Worm (Caenorhabditis elegans) whole organism, young adult: Measurements from ENCODE around the gene C13F10.6.
A peak's percentile ranks its signal among the peaks of the same experiment; 100 is the strongest.

Experiments used
- B0336.3 ChIP-seq: fragments of 200-800 bp; sonication (Bioruptor generic); IDR thresholded peaks from 2 replicates; pipeline ENCODE4 v1.3.6; 2022; ENCODE audit warnings: missing genetic modification characterization, missing compliant biosample characterization
- C06A6.2 ChIP-seq: fragments of 200-800 bp; sonication (Bioruptor generic); conservative IDR thresholded peaks from 2 replicates; pipeline ENCODE4 v1.3.6; 2022; ENCODE audit warnings: missing genetic modification characterization, missing compliant biosample characterization
- F10E7.11 ChIP-seq: sonication (generic microtip); optimal IDR thresholded peaks from 2 replicates; lab custom pipeline; 2017; ENCODE audit warnings: mild to moderate bottlenecking, missing genetic modification characterization, moderate library complexity, missing compliant biosample characterization
- F52B5.7 ChIP-seq: sonication (generic microtip); optimal IDR thresholded peaks from 2 replicates; lab custom pipeline; 2016; ENCODE audit warnings: mild to moderate bottlenecking, missing genetic modification characterization, missing compliant biosample characterization
- F55B11.4 ChIP-seq: sonication (generic microtip); optimal IDR thresholded peaks from 2 replicates; lab custom pipeline; 2016; ENCODE audit warnings: missing compliant biosample characterization, missing genetic modification characterization, borderline replicate concordance; ENCODE audit not compliant: insufficient read depth
- K11D2.4 ChIP-seq: fragments of 200-800 bp; sonication (Bioruptor generic); IDR thresholded peaks from 2 replicates; pipeline ENCODE4 v1.3.6; 2022; ENCODE audit warnings: missing genetic modification reagents, missing genetic modification characterization, missing compliant biosample characterization
- T07F8.4 ChIP-seq: sonication (generic microtip); optimal IDR thresholded peaks from 2 replicates; lab custom pipeline; 2016; ENCODE audit warnings: mild to moderate bottlenecking, missing genetic modification characterization, moderate library complexity, missing compliant biosample characterization
- T26A5.8 ChIP-seq: sonication (generic microtip); optimal IDR thresholded peaks from 2 replicates; lab custom pipeline; 2016; ENCODE audit warnings: missing genetic modification characterization, missing compliant biosample characterization
- Y56A3A.18 ChIP-seq: fragments of 200-800 bp; sonication (Bioruptor generic); IDR thresholded peaks from 2 replicates; pipeline ENCODE4 v1.3.6; 2022; ENCODE audit warnings: missing genetic modification reagents, missing genetic modification characterization, missing compliant biosample characterization
- attf-3 ChIP-seq: fragments of 200-800 bp; sonication (Bioruptor generic); conservative IDR thresholded peaks from 2 replicates; pipeline ENCODE4 v1.3.6; 2022; ENCODE audit warnings: missing genetic modification reagents, missing genetic modification characterization, missing compliant biosample characterization
- attf-5 ChIP-seq: fragments of 200-800 bp; sonication (Bioruptor generic); optimal IDR thresholded peaks from 2 replicates; lab custom pipeline; 2018; ENCODE audit warnings: mild to moderate bottlenecking, missing genetic modification characterization, missing compliant biosample characterization
- attf-6 ChIP-seq: fragments of 200-800 bp; sonication (Bioruptor generic); IDR thresholded peaks from 2 replicates; pipeline ENCODE4 v1.3.6; 2022; ENCODE audit warnings: missing genetic modification reagents, missing genetic modification characterization, missing compliant biosample characterization
- bed-2 ChIP-seq: fragments of 200-800 bp; sonication (Bioruptor generic); IDR thresholded peaks from 2 replicates; pipeline ENCODE4 v1.3.6; 2022; ENCODE audit warnings: missing genetic modification reagents, missing genetic modification characterization, missing compliant biosample characterization
- cebp-1 ChIP-seq, 2 experiments: fragments of 200-800 bp in 1 of 2; sonication (Bioruptor generic) in 1 of 2; sonication (generic microtip) in 1 of 2; IDR thresholded peaks in 1 of 2; optimal IDR thresholded peaks in 1 of 2; 2 replicates each; pipeline versions ENCODE4 v1.3.6 to Lab custom; 2017 to 2022; ENCODE audit warnings: missing compliant biosample characterization in 2 of 2, missing genetic modification characterization in 2 of 2, mild to moderate bottlenecking in 1 of 2, missing genetic modification reagents in 1 of 2, moderate library complexity in 1 of 2
- ceh-27 ChIP-seq: fragments of 200-800 bp; sonication (Bioruptor generic); optimal IDR thresholded peaks from 2 replicates; lab custom pipeline; 2018; ENCODE audit warnings: mild to moderate bottlenecking, missing genetic modification characterization, moderate library complexity, missing compliant biosample characterization
- ceh-58 ChIP-seq: fragments of 200-800 bp; sonication (Bioruptor generic); IDR thresholded peaks from 2 replicates; pipeline ENCODE4 v1.3.6; 2022; ENCODE audit warnings: missing genetic modification characterization, missing compliant biosample characterization
- die-1 ChIP-seq: sonication (generic microtip); optimal IDR thresholded peaks from 2 replicates; lab custom pipeline; 2016; ENCODE audit warnings: missing genotype, mild to moderate bottlenecking, missing genetic modification characterization, missing compliant biosample characterization
- egl-44 ChIP-seq: fragments of 200-800 bp; sonication (Bioruptor generic); IDR thresholded peaks from 2 replicates; pipeline ENCODE4 v1.3.6; 2022; ENCODE audit warnings: missing genetic modification reagents, missing genetic modification characterization, missing compliant biosample characterization
- hmg-20 ChIP-seq: fragments of 200-800 bp; sonication (Bioruptor generic); IDR thresholded peaks from 2 replicates; pipeline ENCODE4 v1.3.6; 2022; ENCODE audit warnings: missing genetic modification reagents, missing genetic modification characterization, missing compliant biosample characterization
- hsf-1 ChIP-seq: fragments of 200-800 bp; sonication (Bioruptor generic); IDR thresholded peaks from 2 replicates; pipeline ENCODE4 v1.3.6; 2022; ENCODE audit warnings: missing genetic modification reagents, missing genetic modification characterization, missing compliant biosample characterization
- lir-1 ChIP-seq: fragments of 200-800 bp; sonication (Bioruptor generic); conservative IDR thresholded peaks from 2 replicates; pipeline ENCODE4 v1.3.6; 2022; ENCODE audit warnings: missing genetic modification reagents, missing genetic modification characterization, missing compliant biosample characterization
- lsy-27 ChIP-seq: sonication (generic microtip); optimal IDR thresholded peaks from 2 replicates; lab custom pipeline; 2017; ENCODE audit warnings: missing genetic modification characterization, mild to moderate bottlenecking, missing compliant biosample characterization, antibody characterized with exemption, missing genotype, borderline replicate concordance; ENCODE audit not compliant: insufficient read depth
- madf-3 ChIP-seq: fragments of 200-800 bp; sonication (Bioruptor generic); IDR thresholded peaks from 2 replicates; pipeline ENCODE4 v1.3.6; 2022; ENCODE audit warnings: missing genetic modification reagents, missing genetic modification characterization, missing compliant biosample characterization
- madf-6 ChIP-seq: fragments of 200-800 bp; sonication (Bioruptor generic); IDR thresholded peaks from 2 replicates; pipeline ENCODE4 v1.3.6; 2022; ENCODE audit warnings: missing genetic modification reagents, missing genetic modification characterization, missing compliant biosample characterization
- madf-8 ChIP-seq: fragments of 200-800 bp; sonication (Bioruptor generic); conservative IDR thresholded peaks from 2 replicates; pipeline ENCODE4 v1.3.6; 2022; ENCODE audit warnings: missing genetic modification reagents, missing genetic modification characterization, missing compliant biosample characterization
- mcd-1 ChIP-seq: fragments of 200-800 bp; sonication (Bioruptor generic); IDR thresholded peaks from 2 replicates; pipeline ENCODE4 v1.3.6; 2022; ENCODE audit warnings: missing genetic modification reagents, missing genetic modification characterization, missing compliant biosample characterization
- mel-28 ChIP-seq: sonication (generic microtip); optimal IDR thresholded peaks from 2 replicates; lab custom pipeline; 2016; ENCODE audit warnings: borderline replicate concordance, mild to moderate bottlenecking, missing genetic modification characterization, missing compliant biosample characterization
- nfyb-1 ChIP-seq: fragments of 200-800 bp; sonication (Bioruptor generic); IDR thresholded peaks from 2 replicates; pipeline ENCODE4 v1.3.6; 2022; ENCODE audit warnings: missing genetic modification reagents, missing genetic modification characterization, missing compliant biosample characterization
- nhr-80 ChIP-seq: sonication (generic microtip); optimal IDR thresholded peaks from 2 replicates; lab custom pipeline; 2016; ENCODE audit warnings: missing genetic modification characterization, missing compliant biosample characterization
- rcor-1 ChIP-seq: fragments of 200-800 bp; sonication (Bioruptor generic); IDR thresholded peaks from 2 replicates; pipeline ENCODE4 v1.3.6; 2022; ENCODE audit warnings: missing genetic modification reagents, missing genetic modification characterization, missing compliant biosample characterization
- repo-1 ChIP-seq: sonication (generic microtip); optimal IDR thresholded peaks from 2 replicates; lab custom pipeline; 2017; ENCODE audit warnings: mild to moderate bottlenecking, missing genetic modification characterization, missing compliant biosample characterization
- sdz-38 ChIP-seq: sonication (generic microtip); optimal IDR thresholded peaks from 2 replicates; lab custom pipeline; 2016; ENCODE audit warnings: missing genotype, missing genetic modification characterization, missing compliant biosample characterization
- somi-1 ChIP-seq: fragments of 200-800 bp; sonication (Bioruptor generic); optimal IDR thresholded peaks from 2 replicates; lab custom pipeline; 2018; ENCODE audit warnings: mild to moderate bottlenecking, missing genetic modification characterization, missing compliant biosample characterization
- sptf-2 ChIP-seq: fragments of 200-800 bp; sonication (Bioruptor generic); optimal IDR thresholded peaks from 2 replicates; lab custom pipeline; 2018; ENCODE audit warnings: mild to moderate bottlenecking, missing genetic modification characterization, missing compliant biosample characterization
- tbp1 ChIP-seq: fragments of 200-800 bp; sonication (Bioruptor generic); optimal IDR thresholded peaks from 2 replicates; lab custom pipeline; 2018; ENCODE audit warnings: mild to moderate bottlenecking, missing genetic modification characterization, missing compliant biosample characterization
- tbx-9 ChIP-seq: sonication (generic microtip); optimal IDR thresholded peaks from 2 replicates; lab custom pipeline; 2016; ENCODE audit warnings: borderline replicate concordance, missing genetic modification characterization, inconsistent platforms, missing compliant biosample characterization
- unc-130 ChIP-seq: sonication (generic microtip); optimal IDR thresholded peaks from 2 replicates; lab custom pipeline; 2016; ENCODE audit warnings: missing genetic modification reagents, missing genetic modification characterization, missing compliant biosample characterization
- ztf-18 ChIP-seq: sonication (generic microtip); optimal IDR thresholded peaks from 2 replicates; lab custom pipeline; 2016; ENCODE audit warnings: missing genotype, mild to moderate bottlenecking, missing genetic modification characterization, missing compliant biosample characterization
- ztf-25 ChIP-seq: fragments of 200-800 bp; sonication (Bioruptor generic); IDR thresholded peaks from 2 replicates; pipeline ENCODE4 v1.3.6; 2022; ENCODE audit warnings: missing genetic modification reagents, missing genetic modification characterization, missing compliant biosample characterization
- ztf-3 ChIP-seq: fragments of 200-800 bp; sonication (Bioruptor generic); optimal IDR thresholded peaks from 2 replicates; lab custom pipeline; 2018; ENCODE audit warnings: mild to moderate bottlenecking, missing genetic modification characterization, missing compliant biosample characterization

C13F10.6 gene

DNA sequence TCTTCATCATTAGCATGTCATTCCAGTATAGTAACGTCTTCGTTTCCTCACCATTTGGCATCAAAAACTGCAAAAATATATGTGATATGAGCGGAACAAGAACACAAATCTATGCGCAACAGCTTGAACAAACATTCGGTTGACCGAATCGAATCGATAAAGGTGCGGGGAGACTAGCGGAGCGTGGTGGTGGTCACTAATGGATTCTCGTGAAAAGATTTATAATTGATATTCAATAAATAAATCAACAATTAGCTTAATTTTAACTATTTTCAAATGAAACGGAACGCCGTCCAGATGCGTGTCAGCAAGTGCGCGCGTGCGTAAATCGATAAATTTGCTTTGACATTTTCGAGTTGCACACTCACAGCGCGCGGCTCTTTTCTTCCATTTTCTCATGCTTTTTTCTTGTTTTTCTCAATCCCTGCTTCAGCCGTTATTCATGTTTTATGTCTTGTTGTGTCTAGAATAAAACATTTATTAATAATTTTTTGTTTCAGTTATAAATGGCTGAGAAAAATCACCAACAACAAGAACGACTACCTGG lies at the start of gene C13F10.6, which contains the start of the genes C13F10.8 and kxd-1:
C13F10.6 (minus strand) TSS at position 67 of the 547 bp plus-strand sequence.
C13F10.8 (minus strand) TSS at position 51 of the 547 bp plus-strand sequence.
kxd-1 (plus strand) TSS at position 497 of the 547 bp plus-strand sequence.
- TF ChIP-seq nfyb-1 (GFP tag; lab: Robert Waterston, UW) = no peak
- TF ChIP-seq hmg-20 (GFP tag; lab: Robert Waterston, UW) = no peak
- TF ChIP-seq ceh-58 (GFP tag; lab: Robert Waterston, UW) = no peak
- TF ChIP-seq cebp-1 (GFP tag; IDR thresholded peaks at IDR 0.05; lab: Robert Waterston, UW) = no peak
- peak; percentile 38 for TF ChIP-seq cebp-1 (tag; optimal IDR thresholded peaks at IDR 0.05; lab: Kevin White, UChicago)
- TF ChIP-seq madf-6 (GFP tag; lab: Robert Waterston, UW) = peak; percentile 19; the same call in 1 of the 2 replicates
- no peak for TF ChIP-seq F55B11.4 (tag; lab: Kevin White, UChicago)
- no peak for TF ChIP-seq Y56A3A.18 (GFP tag; lab: Robert Waterston, UW)
- no peak for TF ChIP-seq lsy-27
- TF ChIP-seq T07F8.4 (tag; lab: Kevin White, UChicago) = no peak
- TF ChIP-seq attf-3 (GFP tag; lab: Robert Waterston, UW) = no peak
- TF ChIP-seq ztf-18 = peak; percentile 40
- TF ChIP-seq attf-5 (GFP tag; lab: Kevin White, UChicago) = peak; percentile 5
- 0 out of 2 replicates have a peak, but pooled peaks have one; percentile 70 for TF ChIP-seq madf-3 (GFP tag; lab: Robert Waterston, UW)
- TF ChIP-seq, all 124 proteins: peak for 5

DNA sequence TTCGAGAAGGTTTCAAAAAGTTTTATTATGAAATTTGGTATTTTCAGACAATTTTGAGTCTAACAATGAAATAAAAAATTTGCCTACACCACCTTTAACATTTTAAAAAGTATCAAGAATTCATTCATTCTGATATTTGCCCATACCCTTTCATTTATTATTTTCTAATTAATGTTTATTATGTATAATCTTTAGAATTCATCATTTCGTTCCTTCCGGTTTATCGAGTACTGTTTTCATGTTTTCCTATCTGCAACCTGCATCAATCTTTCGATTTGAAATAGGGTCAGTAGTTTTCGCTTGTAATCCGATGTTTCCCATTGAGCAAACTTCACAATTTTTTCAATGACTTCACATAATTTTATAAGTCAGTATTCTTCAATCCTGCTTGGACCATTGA lies 48.6 kb upstream of the C13F10.6 start, which contains the start of gene C13A2.6:
C13A2.6 (plus strand) TSS at position 301 of the 400 bp plus-strand sequence.
- TF ChIP-seq nhr-80 (no peak), rcor-1 (no peak), madf-8 (GFP tag; lab: Robert Waterston, UW) (no peak), bed-2 (GFP tag; lab: Robert Waterston, UW) (no peak), tbp1 (GFP tag; lab: Kevin White, UChicago) (no peak), F10E7.11 (tag; lab: Kevin White, UChicago) (no peak)

DNA sequence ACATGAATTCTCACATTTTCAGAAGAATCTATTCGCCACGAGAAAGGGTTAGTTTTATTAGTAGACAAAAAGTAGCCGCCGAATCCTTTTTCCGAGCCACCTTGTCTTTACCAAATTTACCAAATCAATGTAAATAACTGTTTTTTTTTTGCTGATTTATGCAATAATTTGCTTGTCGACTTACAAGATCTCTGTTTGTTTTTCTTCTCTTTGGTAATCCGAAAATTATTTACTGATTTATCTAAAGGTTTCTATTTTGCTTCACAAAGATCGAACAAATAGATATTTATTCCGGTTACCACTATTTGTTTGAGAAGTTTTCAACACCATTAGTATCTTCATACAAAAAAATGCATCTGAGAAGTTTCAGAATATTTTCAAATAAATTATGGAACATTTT lies 45.2 kb upstream of the C13F10.6 start, which contains the start of gene C13A2.7:
C13A2.7 (plus strand) TSS at position 301 of the 400 bp plus-strand sequence.
- no peak for TF ChIP-seq hsf-1 (GFP tag; lab: Robert Waterston, UW)
- TF ChIP-seq T26A5.8 (tag; lab: Kevin White, UChicago) = no peak
- TF ChIP-seq die-1 (tag; lab: Kevin White, UChicago) = no peak

DNA sequence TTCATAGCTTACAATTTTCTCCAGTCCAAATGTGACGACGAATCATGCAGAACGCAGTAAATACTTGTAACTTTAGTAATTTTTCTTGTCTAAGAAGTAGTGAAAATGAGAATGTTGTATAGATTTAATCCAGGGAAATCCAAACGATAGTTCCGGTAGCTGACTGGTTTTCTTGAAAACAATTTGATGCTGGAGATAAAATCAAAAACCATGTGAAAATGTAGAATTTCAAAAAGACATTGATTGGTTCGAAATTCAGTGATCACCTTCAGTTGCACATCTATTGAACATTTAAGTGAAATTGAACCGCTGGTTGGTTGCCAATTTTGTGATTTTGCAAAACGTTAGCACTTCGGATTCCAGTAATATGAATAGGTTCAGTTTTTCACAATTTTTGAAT lies 43.2 kb upstream of the C13F10.6 start, which contains the start of gene C13A2.9:
C13A2.9 (minus strand) TSS at position 101 of the 400 bp plus-strand sequence.
- no peak for TF ChIP-seq K11D2.4
- no peak for TF ChIP-seq F52B5.7
- TF ChIP-seq F10E7.11 (tag; lab: Kevin White, UChicago) = no peak
- TF ChIP-seq sdz-38 = no peak
- no peak for TF ChIP-seq tbx-9 (tag; lab: Kevin White, UChicago)
- no peak for TF ChIP-seq lir-1
- TF ChIP-seq mcd-1 = no peak
- TF ChIP-seq, all 124 proteins: peak for 0

DNA sequence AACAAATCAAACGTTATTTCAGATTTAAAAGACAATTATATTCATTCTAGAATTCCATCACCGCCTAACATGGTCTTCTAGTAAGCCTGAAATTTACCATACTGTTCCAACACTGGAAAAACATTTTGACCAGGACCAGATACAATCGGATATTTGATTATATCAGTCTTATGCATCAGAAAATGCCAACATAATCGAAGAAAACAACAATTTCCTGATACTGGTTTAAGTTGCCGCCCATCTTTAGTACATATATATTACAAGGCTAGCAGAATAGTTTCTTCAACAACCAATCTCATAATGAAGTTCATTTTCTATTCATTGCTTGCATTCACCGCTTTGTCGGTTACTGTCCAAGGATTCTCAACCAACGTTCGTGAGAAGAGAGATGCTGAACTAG lies 38.1 kb upstream of the C13F10.6 start, which contains the start of gene C13A2.12:
C13A2.12 (plus strand) TSS at position 301 of the 400 bp plus-strand sequence.
- TF ChIP-seq unc-130 = no peak
- TF ChIP-seq die-1 (tag; lab: Kevin White, UChicago) = no peak
- TF ChIP-seq sptf-2 (GFP tag; lab: Kevin White, UChicago) = no peak
- TF ChIP-seq F52B5.7 = no peak
- TF ChIP-seq ztf-3 (GFP tag; lab: Kevin White, UChicago) = no peak
- no peak for TF ChIP-seq madf-3 (GFP tag; lab: Robert Waterston, UW)
- no peak for TF ChIP-seq somi-1 (GFP tag; lab: Kevin White, UChicago)
- no peak for TF ChIP-seq madf-6 (GFP tag; lab: Robert Waterston, UW)
- no peak for TF ChIP-seq attf-6 (GFP tag; lab: Robert Waterston, UW)
- TF ChIP-seq repo-1 (tag; lab: Kevin White, UChicago) = no peak
- no peak for TF ChIP-seq C06A6.2 (GFP tag; lab: Robert Waterston, UW)
- TF ChIP-seq mcd-1 = no peak
- TF ChIP-seq ztf-25 (GFP tag; lab: Robert Waterston, UW) = no peak
- TF ChIP-seq ceh-27 (GFP tag; lab: Kevin White, UChicago) = no peak
- no peak for TF ChIP-seq egl-44 (GFP tag; lab: Robert Waterston, UW)
- no peak for TF ChIP-seq bed-2 (GFP tag; lab: Robert Waterston, UW)
- TF ChIP-seq mel-28 (tag; lab: Kevin White, UChicago) = no peak
- no peak for TF ChIP-seq B0336.3
